Worm (Caenorhabditis elegans): ENCODE results near the gene F18E9.8.
"Not testable (repeated sequence)": the region's sequence is repeated elsewhere in the genome, so short reads cannot be mapped to it uniquely, and the experiment has no call there.

F18E9.8 gene

ce11 chrX:8551687-8552327, 29.5 kb downstream of the F18E9.8 start, which contains the start of gene dhhc-14:
TSS of gene dhhc-14 (plus strand) at chrX:8552277.
- TF ChIP-seq hmg-4 (GFP tag; optimal IDR thresholded peaks at IDR 0.05) (peak; percentile 53), F13C5.2 (tag; optimal IDR thresholded peaks at IDR 0.05) (peak; percentile 31), B0310.2 (tag; optimal IDR thresholded peaks at IDR 0.05) (no peak), tbx-11 (GFP tag; IDR thresholded peaks at IDR 0.05) (0 out of 2 replicates have a peak, but pooled peaks have one; percentile 18)

ce11 chrX:8550099-8550498, 31.2 kb downstream of the F18E9.8 start:
- TF ChIP-seq aly-1 (tag; optimal IDR thresholded peaks at IDR 0.05) (no peak), B0310.2 (tag; optimal IDR thresholded peaks at IDR 0.05) (no peak)

- no peak for TF ChIP-seq tbx-37 (GFP tag; conservative IDR thresholded peaks at IDR 0.05)
- no peak for TF ChIP-seq hnd-1 (tag; optimal IDR thresholded peaks at IDR 0.05)
- TF ChIP-seq tra-4 (tag; optimal IDR thresholded peaks at IDR 0.05), result no peak
Observed at ce11 chrX:8549026-8549425, 32.3 kb downstream of the F18E9.8 start, which contains the start of gene D2021.4. TSS of gene D2021.4 (minus strand) at chrX:8549073.

- TF ChIP-seq scrt-1 (GFP tag; IDR thresholded peaks at IDR 0.05) (no peak), tbx-11 (GFP tag; IDR thresholded peaks at IDR 0.05) (0 out of 2 replicates have a peak, but pooled peaks have one; percentile 22), hmg-4 (GFP tag; optimal IDR thresholded peaks at IDR 0.05) (peak; percentile 31), hnd-1 (tag; optimal IDR thresholded peaks at IDR 0.05) (no peak), F13C5.2 (tag; optimal IDR thresholded peaks at IDR 0.05) (peak; percentile 43), tbx-37 (GFP tag; conservative IDR thresholded peaks at IDR 0.05) (0 out of 2 replicates have a peak, but pooled peaks have one; percentile 13), ama-1 (optimal IDR thresholded peaks at IDR 0.05) (no peak)
Observed at ce11 chrX:8545971-8546442, 35.3 kb downstream of the F18E9.8 start, which contains the start of gene sdha-1. TSS of gene sdha-1 (minus strand) at chrX:8546021.

- TF ChIP-seq scrt-1 (GFP tag; IDR thresholded peaks at IDR 0.05); hmbx-1 (tag; optimal IDR thresholded peaks at IDR 0.05); sea-1 (GFP tag; conservative IDR thresholded peaks at IDR 0.05): not testable (repeated sequence)
Observed at ce11 chrX:8541562-8541961, 39.8 kb downstream of the F18E9.8 start, which contains the start of gene nspc-7. TSS of gene nspc-7 (plus strand) at chrX:8541862.

ce11 chrX:8538262-8538776, 43.0 kb downstream of the F18E9.8 start, which contains the start of the genes nspc-4 and nspc-5:
TSS of gene nspc-4 (minus strand) at chrX:8538362.
TSS of gene nspc-5 (plus strand) at chrX:8538726.
- TF ChIP-seq aly-1 (tag; optimal IDR thresholded peaks at IDR 0.05); tra-4 (tag; optimal IDR thresholded peaks at IDR 0.05); sea-1 (GFP tag; conservative IDR thresholded peaks at IDR 0.05): not testable (repeated sequence)

ce11 chrX:8536791-8537190, 44.6 kb downstream of the F18E9.8 start, which contains the start of gene nspc-3:
TSS of gene nspc-3 (plus strand) at chrX:8537091.
- TF ChIP-seq tbx-11 (GFP tag; IDR thresholded peaks at IDR 0.05), result no peak
- no peak for TF ChIP-seq aly-1 (tag; optimal IDR thresholded peaks at IDR 0.05)
- TF ChIP-seq hmg-4 (GFP tag; optimal IDR thresholded peaks at IDR 0.05), result no peak
- TF ChIP-seq ceh-36 (tag; optimal IDR thresholded peaks at IDR 0.05), result no peak
- TF ChIP-seq sea-1 (GFP tag; conservative IDR thresholded peaks at IDR 0.05), result no peak
- TF ChIP-seq ama-1 (optimal IDR thresholded peaks at IDR 0.05), result no peak
- TF ChIP-seq tra-4 (tag; optimal IDR thresholded peaks at IDR 0.05), result no peak
- TF ChIP-seq tbx-37 (GFP tag; conservative IDR thresholded peaks at IDR 0.05), result no peak
- TF ChIP-seq F13C5.2 (tag; optimal IDR thresholded peaks at IDR 0.05), result no peak
- no peak for TF ChIP-seq B0310.2 (tag; optimal IDR thresholded peaks at IDR 0.05)
- no peak for TF ChIP-seq hmbx-1 (tag; optimal IDR thresholded peaks at IDR 0.05)
- no peak for TF ChIP-seq flt-1 (GFP tag; IDR thresholded peaks at IDR 0.05)
- no peak for TF ChIP-seq ets-7 (tag; optimal IDR thresholded peaks at IDR 0.05)
- no peak for TF ChIP-seq hnd-1 (tag; optimal IDR thresholded peaks at IDR 0.05)
- no peak for TF ChIP-seq scrt-1 (GFP tag; IDR thresholded peaks at IDR 0.05)
- TF ChIP-seq ceh-13 (GFP tag; optimal IDR thresholded peaks at IDR 0.05), result no peak
- TF ChIP-seq pes-1 (GFP tag; IDR thresholded peaks at IDR 0.05), result no peak

ce11 chrX:8535006-8535405, 46.3 kb downstream of the F18E9.8 start, which contains the start of gene nspc-1:
TSS of gene nspc-1 (minus strand) at chrX:8535106.
- TF ChIP-seq sea-1 (GFP tag; conservative IDR thresholded peaks at IDR 0.05); hnd-1 (tag; optimal IDR thresholded peaks at IDR 0.05); tra-4 (tag; optimal IDR thresholded peaks at IDR 0.05): not testable (repeated sequence)

ce11 chrX:8527950-8528349, 53.4 kb downstream of the F18E9.8 start, which contains the start of gene flp-5:
TSS of gene flp-5 (plus strand) at chrX:8528250.
- TF ChIP-seq hnd-1 (tag; optimal IDR thresholded peaks at IDR 0.05) (no peak), B0310.2 (tag; optimal IDR thresholded peaks at IDR 0.05) (no peak), ceh-13 (GFP tag; optimal IDR thresholded peaks at IDR 0.05) (no peak), scrt-1 (GFP tag; IDR thresholded peaks at IDR 0.05) (no peak), hmbx-1 (tag; optimal IDR thresholded peaks at IDR 0.05) (no peak), pes-1 (GFP tag; IDR thresholded peaks at IDR 0.05) (no peak), hmg-4 (GFP tag; optimal IDR thresholded peaks at IDR 0.05) (no peak), ama-1 (optimal IDR thresholded peaks at IDR 0.05) (no peak), tbx-11 (GFP tag; IDR thresholded peaks at IDR 0.05) (no peak), aly-1 (tag; optimal IDR thresholded peaks at IDR 0.05) (no peak), tbx-37 (GFP tag; conservative IDR thresholded peaks at IDR 0.05) (no peak), ets-7 (tag; optimal IDR thresholded peaks at IDR 0.05) (no peak), F13C5.2 (tag; optimal IDR thresholded peaks at IDR 0.05) (no peak), tra-4 (tag; optimal IDR thresholded peaks at IDR 0.05) (no peak)
